Worm (Caenorhabditis elegans) whole organism, L3 larva: Measurements from ENCODE around the gene ptp-1.
A peak's percentile ranks its signal among the peaks of the same experiment; 100 is the strongest.

ENCODE experiments used
- R02D3.7 ChIP-seq: fragments of 150-350 bp; optimal IDR thresholded peaks from 2 replicates; lab custom pipeline; 2014; ENCODE audit warnings: missing biosample characterization, missing genetic modification characterization
- ZK546.5 ChIP-seq: sonication (generic microtip); optimal IDR thresholded peaks from 2 replicates; lab custom pipeline; 2017; ENCODE audit warnings: missing biosample characterization, missing genetic modification characterization
- aly-2 ChIP-seq: fragments of 150-350 bp; optimal IDR thresholded peaks from 2 replicates; lab custom pipeline; 2014; ENCODE audit warnings: missing biosample characterization, missing genetic modification characterization
- ceh-16 ChIP-seq: sonication (generic microtip); optimal IDR thresholded peaks from 2 replicates; lab custom pipeline; 2017; ENCODE audit warnings: missing biosample characterization, missing genetic modification characterization
- ceh-28 ChIP-seq: fragments of 150-350 bp; optimal IDR thresholded peaks from 2 replicates; lab custom pipeline; 2014; ENCODE audit warnings: missing biosample characterization, missing genetic modification reagents, missing genetic modification characterization
- egl-27 ChIP-seq: sonication (generic microtip); optimal IDR thresholded peaks from 4 replicates; lab custom pipeline; 2017; ENCODE audit warnings: missing biosample characterization, missing genetic modification reagents, missing genetic modification characterization
- egl-5 ChIP-seq: fragments of 150-350 bp; optimal IDR thresholded peaks from 2 replicates; lab custom pipeline; 2017; ENCODE audit warnings: missing biosample characterization, missing genetic modification reagents, missing genetic modification characterization, inconsistent platforms
- elt-2 ChIP-seq: sonication (generic microtip); optimal IDR thresholded peaks from 2 replicates; lab custom pipeline; 2016; ENCODE audit warnings: missing genetic modification reagents, mild to moderate bottlenecking, missing genetic modification characterization, missing compliant biosample characterization
- fkh-10 ChIP-seq: sonication (generic microtip); optimal IDR thresholded peaks from 2 replicates; lab custom pipeline; 2017; ENCODE audit warnings: missing biosample characterization, missing genetic modification reagents, missing genetic modification characterization
- fkh-2 ChIP-seq: fragments of 150-350 bp; optimal IDR thresholded peaks from 2 replicates; lab custom pipeline; 2014; ENCODE audit warnings: missing biosample characterization, missing genetic modification reagents, missing genetic modification characterization
- fos-1 ChIP-seq: fragments of 150-350 bp; optimal IDR thresholded peaks from 2 replicates; lab custom pipeline; 2014; ENCODE audit warnings: missing biosample characterization, missing genetic modification characterization
- hmg-11 ChIP-seq: sonication (generic microtip); optimal IDR thresholded peaks from 2 replicates; lab custom pipeline; 2016; ENCODE audit warnings: missing genetic modification characterization, missing compliant biosample characterization
- lin-39 ChIP-seq: fragments of 150-350 bp; optimal IDR thresholded peaks from 2 replicates; lab custom pipeline; 2018; ENCODE audit warnings: missing biosample characterization, missing genetic modification reagents, missing genetic modification characterization
- mml-1 ChIP-seq: fragments of 150-350 bp; sonication (generic microtip); optimal IDR thresholded peaks from 3 replicates; lab custom pipeline; 2014; ENCODE audit warnings: missing biosample characterization, missing genetic modification characterization
- nfya-1 ChIP-seq: sonication (generic microtip); optimal IDR thresholded peaks from 2 replicates; lab custom pipeline; 2017; ENCODE audit warnings: missing genetic modification characterization, mild to moderate bottlenecking, missing compliant biosample characterization, antibody characterized with exemption, moderate library complexity; ENCODE audit not compliant: insufficient read depth
- nhr-12 ChIP-seq: fragments of 150-350 bp; optimal IDR thresholded peaks from 2 replicates; lab custom pipeline; 2014; ENCODE audit warnings: missing biosample characterization, missing genetic modification characterization
- nhr-23 ChIP-seq: fragments of 150-350 bp; optimal IDR thresholded peaks from 2 replicates; lab custom pipeline; 2014; ENCODE audit warnings: missing biosample characterization, missing genetic modification reagents, missing genetic modification characterization
- nhr-25 ChIP-seq: sonication (generic microtip); optimal IDR thresholded peaks from 2 replicates; lab custom pipeline; 2017; ENCODE audit warnings: missing biosample characterization, missing genetic modification characterization
- nhr-43 ChIP-seq: sonication (generic microtip); optimal IDR thresholded peaks from 2 replicates; lab custom pipeline; 2016; ENCODE audit warnings: mild to moderate bottlenecking, missing genetic modification characterization, missing compliant biosample characterization; ENCODE audit not compliant: poor library complexity, severe bottlenecking
- nhr-67 ChIP-seq: fragments of 150-350 bp; optimal IDR thresholded peaks from 2 replicates; lab custom pipeline; 2014; ENCODE audit warnings: missing biosample characterization, missing genetic modification characterization
- nhr-77 ChIP-seq: fragments of 150-350 bp; optimal IDR thresholded peaks from 2 replicates; lab custom pipeline; 2014; ENCODE audit warnings: missing biosample characterization, missing genetic modification characterization
- pha-4 ChIP-seq: fragments of 150-350 bp; optimal IDR thresholded peaks from 2 replicates; lab custom pipeline; 2014; ENCODE audit warnings: missing biosample characterization, missing genetic modification reagents, missing genetic modification characterization
- pqm-1 ChIP-seq: fragments of 150-350 bp; optimal IDR thresholded peaks from 2 replicates; lab custom pipeline; 2017; ENCODE audit warnings: missing biosample characterization, missing genetic modification characterization, inconsistent platforms
- skn-1 ChIP-seq: fragments of 150-350 bp; optimal IDR thresholded peaks from 2 replicates; lab custom pipeline; 2014; ENCODE audit warnings: missing biosample characterization, missing genetic modification characterization
- tbx-2 ChIP-seq: sonication (generic microtip); optimal IDR thresholded peaks from 2 replicates; lab custom pipeline; 2016; ENCODE audit warnings: mild to moderate bottlenecking, missing genetic modification characterization, missing compliant biosample characterization
- unc-39 ChIP-seq: sonication (generic microtip); optimal IDR thresholded peaks from 4 replicates; lab custom pipeline; 2017; ENCODE audit warnings: missing biosample characterization, missing genetic modification characterization
- zag-1 ChIP-seq: fragments of 150-350 bp; optimal IDR thresholded peaks from 2 replicates; lab custom pipeline; 2014; ENCODE audit warnings: missing biosample characterization, missing genetic modification characterization
- ztf-11 ChIP-seq: fragments of 150-350 bp; optimal IDR thresholded peaks from 2 replicates; lab custom pipeline; 2014; ENCODE audit warnings: missing biosample characterization, missing genetic modification characterization

Gene ptp-1

ce11 chrIII:3637251-3637989, 46.9 kb downstream of the ptp-1 start:
- no peak for TF ChIP-seq nhr-23 (tag; lab: Kevin White, UChicago)
- TF ChIP-seq nhr-12 (tag; lab: Kevin White, UChicago): no peak
- no peak for TF ChIP-seq ceh-16 (tag; lab: Kevin White, UChicago)
- no peak for TF ChIP-seq fos-1 (tag; lab: Kevin White, UChicago)
- TF ChIP-seq skn-1 (tag; lab: Kevin White, UChicago): no peak
- no peak for TF ChIP-seq pqm-1 (tag; lab: Kevin White, UChicago)
- no peak for TF ChIP-seq egl-27
- no peak for TF ChIP-seq nhr-77 (tag; lab: Kevin White, UChicago)
- TF ChIP-seq nfya-1: no peak
- TF ChIP-seq lin-39 (tag; lab: Kevin White, UChicago): no peak
- no peak for TF ChIP-seq ztf-11 (tag; lab: Kevin White, UChicago)
- TF ChIP-seq fkh-10 (GFP tag; lab: Kevin White, UChicago): no peak
- peak; percentile 71 for TF ChIP-seq pha-4 (tag; lab: Kevin White, UChicago)
- peak; percentile 6 for TF ChIP-seq elt-2 (tag; lab: Kevin White, UChicago)

DNA sequence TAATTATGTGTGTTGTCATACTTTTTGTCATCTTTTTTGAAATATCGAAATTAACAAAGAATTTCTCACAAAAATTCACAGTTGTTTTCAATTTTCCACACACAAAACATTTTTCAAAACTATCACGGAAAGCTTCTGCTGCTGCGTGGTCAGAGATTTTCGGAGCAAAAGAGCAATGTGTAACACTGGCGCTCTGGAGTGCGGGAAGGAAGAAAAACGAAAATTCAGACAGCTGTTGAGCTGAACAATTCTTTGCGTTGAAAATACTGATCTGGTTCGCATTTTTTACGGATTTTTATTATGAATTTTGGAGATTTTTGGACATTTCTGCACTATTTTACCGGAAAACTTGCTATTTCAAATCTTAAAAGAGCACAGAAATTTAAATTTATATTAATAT, 53.1 kb downstream of the ptp-1 start:
- TF ChIP-seq zag-1 (no peak), R02D3.7 (tag; lab: Kevin White, UChicago) (no peak), pqm-1 (tag; lab: Kevin White, UChicago) (no peak), lin-39 (tag; lab: Kevin White, UChicago) (peak; percentile 3), unc-39 (tag; lab: Kevin White, UChicago) (no peak)

DNA sequence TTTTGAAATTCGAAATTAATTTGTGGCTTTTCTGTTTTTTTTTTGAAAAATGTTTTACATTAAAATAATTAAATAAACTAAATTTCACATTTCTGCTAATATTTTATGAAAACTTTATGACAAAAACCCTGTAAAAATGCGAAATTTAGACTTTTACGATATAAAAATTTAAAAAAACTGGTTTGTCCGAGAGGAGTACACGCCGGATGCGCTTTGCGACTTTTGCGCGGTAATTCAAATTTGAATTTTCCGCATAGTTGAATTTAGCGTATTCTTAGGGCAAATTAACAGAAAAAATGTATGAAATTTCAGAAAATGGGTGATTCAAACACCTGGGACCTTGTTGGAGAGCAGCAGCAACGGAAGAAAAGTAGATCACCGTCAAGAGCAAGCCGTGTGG, 53.6 kb downstream of the ptp-1 start, which contains the start of gene unc-93:
unc-93 (plus strand) TSS at position 301 of the 400 bp plus-strand sequence.
- TF ChIP-seq aly-2 (no peak), R02D3.7 (tag; lab: Kevin White, UChicago) (no peak)
- TF ChIP-seq, all 47 proteins: peak for 0

ce11 chrIII:3649305-3649704, 58.8 kb downstream of the ptp-1 start:
- TF ChIP-seq nhr-67 (tag; lab: Kevin White, UChicago): no peak
- TF ChIP-seq fkh-10 (GFP tag; lab: Kevin White, UChicago): no peak
- TF ChIP-seq pqm-1 (tag; lab: Kevin White, UChicago): peak; percentile 9
- TF ChIP-seq nhr-43: no peak
- no peak for TF ChIP-seq hmg-11 (tag; lab: Kevin White, UChicago)
- TF ChIP-seq nhr-77 (tag; lab: Kevin White, UChicago): no peak
- TF ChIP-seq mml-1 (tag; lab: Kevin White, UChicago): no peak
- TF ChIP-seq ceh-16 (tag; lab: Kevin White, UChicago): no peak
- no peak for TF ChIP-seq ceh-28 (tag; lab: Kevin White, UChicago)
- TF ChIP-seq ZK546.5 (tag; lab: Kevin White, UChicago): no peak
- TF ChIP-seq tbx-2 (tag; lab: Kevin White, UChicago): no peak
- TF ChIP-seq R02D3.7 (tag; lab: Kevin White, UChicago): no peak
- TF ChIP-seq fkh-2 (tag; lab: Kevin White, UChicago): no peak
- TF ChIP-seq ztf-11 (tag; lab: Kevin White, UChicago): no peak
- peak; percentile 79 for TF ChIP-seq elt-2 (tag; lab: Kevin White, UChicago)

DNA sequence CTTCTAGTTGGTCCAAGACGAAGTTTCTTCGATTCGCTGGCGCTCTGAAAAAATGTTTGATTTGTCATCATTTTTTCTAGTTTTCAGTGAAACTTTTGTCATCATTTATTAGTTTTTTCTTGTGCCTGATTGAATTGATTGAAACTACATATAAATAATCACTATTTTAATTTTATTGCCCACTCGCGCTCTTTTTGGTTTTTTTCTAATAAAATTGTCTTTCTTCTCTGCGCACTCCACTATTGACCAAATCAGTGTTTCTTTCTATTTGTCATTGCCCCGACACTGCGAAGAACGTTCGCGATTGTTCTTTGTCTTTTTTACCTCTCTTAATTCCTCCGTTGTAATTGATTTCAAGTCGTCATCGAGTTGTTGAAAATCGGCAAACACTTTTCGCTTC, 59.7 kb downstream of the ptp-1 start:
- TF ChIP-seq nhr-23 (tag; lab: Kevin White, UChicago) (no peak), nhr-67 (tag; lab: Kevin White, UChicago) (no peak), ceh-16 (tag; lab: Kevin White, UChicago) (no peak), skn-1 (tag; lab: Kevin White, UChicago) (peak; percentile 51), egl-5 (peak; percentile 11), nhr-25 (tag; lab: Kevin White, UChicago) (peak; percentile 49), lin-39 (tag; lab: Kevin White, UChicago) (no peak), pqm-1 (tag; lab: Kevin White, UChicago) (peak; percentile 64), elt-2 (tag; lab: Kevin White, UChicago) (peak; percentile 72), pha-4 (tag; lab: Kevin White, UChicago) (peak; percentile 78)
